Worm (Caenorhabditis elegans) whole organism, late embryonic: ENCODE measurements around the gene R08F11.1.

Experiments
- C08G9.2 ChIP-seq: sonication (generic microtip); optimal IDR thresholded peaks from 2 replicates; lab custom pipeline; 2016; ENCODE audit warnings: mild to moderate bottlenecking, missing genetic modification characterization, moderate library complexity, missing compliant biosample characterization
- F13H6.1 ChIP-seq: sonication (generic microtip); optimal IDR thresholded peaks from 2 replicates; lab custom pipeline; 2016; ENCODE audit warnings: missing genetic modification characterization, missing compliant biosample characterization
- K09A11.1 ChIP-seq: sonication (generic microtip); optimal IDR thresholded peaks from 2 replicates; lab custom pipeline; 2017; ENCODE audit warnings: antibody characterized with exemption, mild to moderate bottlenecking, missing genetic modification characterization, missing compliant biosample characterization; ENCODE audit not compliant: insufficient read depth
- ahr-1 ChIP-seq: sonication (generic microtip); optimal IDR thresholded peaks from 2 replicates; lab custom pipeline; 2016; ENCODE audit warnings: missing genetic modification characterization, missing compliant biosample characterization
- ceh-22 ChIP-seq: sonication (generic microtip); optimal IDR thresholded peaks from 2 replicates; lab custom pipeline; 2017; ENCODE audit warnings: missing biosample characterization, missing genetic modification characterization
- ceh-24 ChIP-seq: sonication (generic microtip); optimal IDR thresholded peaks from 2 replicates; lab custom pipeline; 2016; ENCODE audit warnings: mild to moderate bottlenecking, missing genetic modification characterization, missing compliant biosample characterization
- ceh-30 ChIP-seq: fragments of 150-350 bp; optimal IDR thresholded peaks from 2 replicates; lab custom pipeline; 2014; ENCODE audit warnings: missing biosample characterization, missing genetic modification characterization
- ceh-31 ChIP-seq: sonication (generic microtip); optimal IDR thresholded peaks from 2 replicates; lab custom pipeline; 2016; ENCODE audit warnings: missing genetic modification characterization, missing compliant biosample characterization
- ceh-34 ChIP-seq: sonication (generic microtip); optimal IDR thresholded peaks from 2 replicates; lab custom pipeline; 2016; ENCODE audit warnings: mild to moderate bottlenecking, missing genetic modification characterization, missing compliant biosample characterization
- ceh-45 ChIP-seq: fragments of 200-800 bp; sonication (Bioruptor generic); IDR thresholded peaks from 2 replicates; pipeline ENCODE4 v1.3.6; 2022; ENCODE audit warnings: missing genetic modification reagents, missing genetic modification characterization, missing compliant biosample characterization
- che-1 ChIP-seq: sonication (generic microtip); optimal IDR thresholded peaks from 2 replicates; lab custom pipeline; 2016; ENCODE audit warnings: mild to moderate bottlenecking, missing genetic modification characterization, missing compliant biosample characterization
- dmd-4 ChIP-seq: sonication (generic microtip); optimal IDR thresholded peaks from 2 replicates; lab custom pipeline; 2016; ENCODE audit warnings: borderline replicate concordance, missing genetic modification characterization, missing compliant biosample characterization
- dve-1 ChIP-seq: sonication (generic microtip); optimal IDR thresholded peaks from 2 replicates; lab custom pipeline; 2017; ENCODE audit warnings: antibody characterized with exemption, mild to moderate bottlenecking, missing genetic modification characterization, missing compliant biosample characterization
- elt-2 ChIP-seq: sonication (generic microtip); optimal IDR thresholded peaks from 2 replicates; lab custom pipeline; 2016; ENCODE audit warnings: missing genetic modification reagents, missing genetic modification characterization, missing compliant biosample characterization
- elt-4 ChIP-seq: sonication (generic microtip); optimal IDR thresholded peaks from 2 replicates; lab custom pipeline; 2016; ENCODE audit warnings: missing genetic modification characterization, missing compliant biosample characterization
- ets-4 ChIP-seq: sonication (generic microtip); optimal IDR thresholded peaks from 2 replicates; lab custom pipeline; 2016; ENCODE audit warnings: missing genetic modification characterization, missing compliant biosample characterization
- fax-1 ChIP-seq: sonication (generic microtip); optimal IDR thresholded peaks from 2 replicates; lab custom pipeline; 2016; ENCODE audit warnings: missing genotype, missing genetic modification characterization, missing compliant biosample characterization
- fkh-10 ChIP-seq: fragments of 150-350 bp; optimal IDR thresholded peaks from 2 replicates; lab custom pipeline; 2014; ENCODE audit warnings: missing biosample characterization, missing genetic modification reagents, missing genetic modification characterization
- fkh-6 ChIP-seq: sonication (generic microtip); optimal IDR thresholded peaks from 2 replicates; lab custom pipeline; 2016; ENCODE audit warnings: missing genetic modification characterization, missing compliant biosample characterization
- hlh-15 ChIP-seq: sonication (generic microtip); optimal IDR thresholded peaks from 2 replicates; lab custom pipeline; 2016; ENCODE audit warnings: missing genetic modification characterization, missing compliant biosample characterization
- hlh-30 ChIP-seq: sonication (generic microtip); optimal IDR thresholded peaks from 2 replicates; lab custom pipeline; 2017; ENCODE audit warnings: antibody characterized with exemption, missing genetic modification characterization, missing compliant biosample characterization; ENCODE audit not compliant: insufficient read depth
- hlh-8 ChIP-seq: sonication (generic microtip); optimal IDR thresholded peaks from 2 replicates; lab custom pipeline; 2016; ENCODE audit warnings: missing genotype, missing genetic modification characterization, missing compliant biosample characterization
- lim-6 ChIP-seq: sonication (generic microtip); optimal IDR thresholded peaks from 2 replicates; lab custom pipeline; 2016; ENCODE audit warnings: missing genetic modification characterization, missing compliant biosample characterization
- lin-11 ChIP-seq: fragments of 200-800 bp; sonication (Bioruptor generic); optimal IDR thresholded peaks from 2 replicates; lab custom pipeline; 2018; ENCODE audit warnings: mild to moderate bottlenecking, missing genetic modification characterization, missing compliant biosample characterization
- madf-2 ChIP-seq: sonication (generic microtip); optimal IDR thresholded peaks from 2 replicates; lab custom pipeline; 2017; ENCODE audit warnings: missing genetic modification characterization, missing compliant biosample characterization
- mec-3 ChIP-seq: sonication (generic microtip); optimal IDR thresholded peaks from 2 replicates; lab custom pipeline; 2016; ENCODE audit warnings: borderline replicate concordance, missing genetic modification characterization, missing compliant biosample characterization
- nfya-1 ChIP-seq: sonication (generic microtip); optimal IDR thresholded peaks from 2 replicates; lab custom pipeline; 2017; ENCODE audit warnings: missing genetic modification characterization, mild to moderate bottlenecking, missing compliant biosample characterization, antibody characterized with exemption, moderate library complexity
- nhr-11 ChIP-seq: fragments of 150-350 bp; optimal IDR thresholded peaks from 2 replicates; lab custom pipeline; 2014; ENCODE audit warnings: missing biosample characterization, missing genetic modification characterization
- nhr-232 ChIP-seq: sonication (generic microtip); optimal IDR thresholded peaks from 2 replicates; lab custom pipeline; 2016; ENCODE audit warnings: missing genetic modification characterization, missing compliant biosample characterization
- npax-4 ChIP-seq: sonication (generic microtip); optimal IDR thresholded peaks from 2 replicates; lab custom pipeline; 2016; ENCODE audit warnings: missing genetic modification characterization, missing compliant biosample characterization
- odd-2 ChIP-seq: sonication (generic microtip); optimal IDR thresholded peaks from 2 replicates; lab custom pipeline; 2017; ENCODE audit warnings: antibody characterized with exemption, mild to moderate bottlenecking, missing genetic modification characterization, missing compliant biosample characterization
- pag-3 ChIP-seq: sonication (generic microtip); optimal IDR thresholded peaks from 2 replicates; lab custom pipeline; 2016; ENCODE audit warnings: missing compliant biosample characterization, missing genetic modification characterization, borderline replicate concordance
- pax-1 ChIP-seq: fragments of 150-350 bp; optimal IDR thresholded peaks from 2 replicates; lab custom pipeline; 2014; ENCODE audit warnings: missing biosample characterization, missing genetic modification characterization
- pha-4 ChIP-seq: fragments of 150-350 bp; optimal IDR thresholded peaks from 2 replicates; lab custom pipeline; 2018; ENCODE audit warnings: missing biosample characterization, missing genetic modification reagents, missing genetic modification characterization
- pros-1 ChIP-seq: fragments of 150-350 bp; optimal IDR thresholded peaks from 2 replicates; lab custom pipeline; 2014; ENCODE audit warnings: missing biosample characterization, missing genetic modification reagents, missing genetic modification characterization
- sdc-2 ChIP-seq: sonication (generic microtip); optimal IDR thresholded peaks from 2 replicates; lab custom pipeline; 2016; ENCODE audit warnings: missing genotype, missing genetic modification characterization, missing compliant biosample characterization
- syd-9 ChIP-seq: sonication (generic microtip); optimal IDR thresholded peaks from 2 replicates; lab custom pipeline; 2016; ENCODE audit warnings: mild to moderate bottlenecking, missing genetic modification characterization, moderate library complexity, missing compliant biosample characterization
- tbx-2 ChIP-seq: sonication (generic microtip); optimal IDR thresholded peaks from 2 replicates; lab custom pipeline; 2016; ENCODE audit warnings: missing genetic modification characterization, missing compliant biosample characterization
- tbx-7 ChIP-seq: sonication (generic microtip); optimal IDR thresholded peaks from 2 replicates; lab custom pipeline; 2016; ENCODE audit warnings: missing genotype, missing genetic modification characterization, missing compliant biosample characterization
- unc-42 ChIP-seq: sonication (generic microtip); optimal IDR thresholded peaks from 2 replicates; lab custom pipeline; 2016; ENCODE audit warnings: missing genotype, missing genetic modification characterization, missing compliant biosample characterization
- unc-55 ChIP-seq: sonication (generic microtip); optimal IDR thresholded peaks from 2 replicates; lab custom pipeline; 2017; ENCODE audit warnings: missing biosample characterization, missing genetic modification reagents, missing genetic modification characterization
- ztf-16 ChIP-seq: sonication (generic microtip); optimal IDR thresholded peaks from 2 replicates; lab custom pipeline; 2017; ENCODE audit warnings: missing genetic modification characterization, missing compliant biosample characterization

R08F11.1 gene

ce11 chrV:3811541-3811940, 27.5 kb upstream of the R08F11.1 start, which contains the start of gene scl-13:
TSS of gene scl-13 (minus strand) at chrV:3811641.
- TF ChIP-seq syd-9 (tag; lab: Kevin White, UChicago) (no peak), ceh-22 (tag; lab: Kevin White, UChicago) (no peak), unc-55 (GFP tag; lab: Kevin White, UChicago) (no peak)

- TF ChIP-seq mec-3 (tag; lab: Kevin White, UChicago) = no peak
- no peak for TF ChIP-seq sdc-2 (tag; lab: Kevin White, UChicago)
- TF ChIP-seq ceh-45 (GFP tag; lab: Robert Waterston, UW) = no peak
- no peak for TF ChIP-seq pros-1
- TF ChIP-seq pha-4 (tag; lab: Kevin White, UChicago) = no peak
- TF ChIP-seq ceh-34 (tag; lab: Kevin White, UChicago) = no peak
- TF ChIP-seq hlh-15 = no peak
- no peak for TF ChIP-seq nhr-232
- no peak for TF ChIP-seq ceh-24
- TF ChIP-seq nhr-11 (tag; lab: Kevin White, UChicago) = no peak
- TF ChIP-seq, all 69 proteins: peak for 0
These were observed 26.0 kb upstream of the R08F11.1 start for ce11 chrV:3810035-3810434.

ce11 chrV:3808336-3808735, 24.3 kb upstream of the R08F11.1 start, which contains the start of gene srw-6:
TSS of gene srw-6 (plus strand) at chrV:3808636.
- TF ChIP-seq dmd-4 (tag; lab: Kevin White, UChicago) = no peak
- TF ChIP-seq tbx-7 = no peak
- TF ChIP-seq dve-1 (tag; lab: Kevin White, UChicago) = no peak
- TF ChIP-seq sdc-2 (tag; lab: Kevin White, UChicago) = no peak
- TF ChIP-seq ceh-30 = no peak
- TF ChIP-seq elt-4 (tag; lab: Kevin White, UChicago) = no peak
- no peak for TF ChIP-seq lim-6 (tag; lab: Kevin White, UChicago)
- TF ChIP-seq hlh-30 (tag; lab: Kevin White, UChicago) = no peak
- TF ChIP-seq ets-4 = no peak
- TF ChIP-seq lin-11 = no peak
- TF ChIP-seq F13H6.1 (tag; lab: Kevin White, UChicago) = no peak
- no peak for TF ChIP-seq elt-2
- TF ChIP-seq npax-4 = no peak
- TF ChIP-seq che-1 (tag; lab: Kevin White, UChicago) = no peak
- TF ChIP-seq ceh-31 (tag; lab: Kevin White, UChicago) = no peak
- no peak for TF ChIP-seq K09A11.1 (tag; lab: Kevin White, UChicago)
- no peak for TF ChIP-seq ztf-16 (tag; lab: Kevin White, UChicago)
- no peak for TF ChIP-seq odd-2 (tag; lab: Kevin White, UChicago)
- TF ChIP-seq, all 69 proteins: peak for 0

ce11 chrV:3807846-3808245, 23.8 kb upstream of the R08F11.1 start:
- no peak for TF ChIP-seq lim-6 (tag; lab: Kevin White, UChicago)
- TF ChIP-seq nfya-1 (tag; lab: Kevin White, UChicago) = peak; percentile 56

- TF ChIP-seq fax-1 (tag; lab: Kevin White, UChicago) (no peak), F13H6.1 (tag; lab: Kevin White, UChicago) (no peak), C08G9.2 (no peak), nhr-11 (tag; lab: Kevin White, UChicago) (no peak), madf-2 (tag; lab: Kevin White, UChicago) (no peak), fkh-10 (GFP tag; lab: Kevin White, UChicago) (no peak), odd-2 (tag; lab: Kevin White, UChicago) (no peak), fkh-6 (tag; lab: Kevin White, UChicago) (no peak), ahr-1 (tag; lab: Kevin White, UChicago) (no peak), che-1 (tag; lab: Kevin White, UChicago) (no peak), pax-1 (no peak), tbx-2 (no peak), pag-3 (tag; lab: Kevin White, UChicago) (no peak), unc-42 (no peak), nfya-1 (tag; lab: Kevin White, UChicago) (no peak), hlh-8 (no peak)
These were observed 21.9 kb upstream of the R08F11.1 start, which contains the start of gene srw-7 for ce11 chrV:3805961-3806360. TSS of gene srw-7 (plus strand) at chrV:3806261.
